Worm (Caenorhabditis elegans) whole organism, L4 larva: ENCODE measurements around the gene F32F2.4.

ENCODE experiments used
- ama-1 ChIP-seq: fragments of 150-350 bp; optimal IDR thresholded peaks from 2 replicates; lab custom pipeline; 2014; ENCODE audit warnings: inconsistent platforms, mixed read lengths
- ceh-82 ChIP-seq: sonication (generic microtip); optimal IDR thresholded peaks from 2 replicates; lab custom pipeline; 2017; ENCODE audit warnings: missing biosample characterization, missing genetic modification characterization
- lin-29 ChIP-seq: fragments of 200-800 bp; sonication (Bioruptor generic); IDR thresholded peaks from 2 replicates; pipeline ENCODE4 v1.3.6; 2022; ENCODE audit warnings: missing genetic modification reagents, missing genetic modification characterization, missing compliant biosample characterization
- mdl-1 ChIP-seq, 2 experiments: fragments of 150-350 bp in 1 of 2; sonication (generic microtip) in 1 of 2; optimal IDR thresholded peaks; 2 replicates each; lab custom pipeline; 2014 to 2017; ENCODE audit warnings: missing biosample characterization in 2 of 2, missing genetic modification characterization in 2 of 2
- skn-1 ChIP-seq: fragments of 150-350 bp; optimal IDR thresholded peaks from 2 replicates; lab custom pipeline; 2014; ENCODE audit warnings: missing biosample characterization, missing genetic modification characterization
- spr-1 ChIP-seq: sonication (generic microtip); optimal IDR thresholded peaks from 2 replicates; lab custom pipeline; 2016; ENCODE audit warnings: mild to moderate bottlenecking, missing genetic modification characterization, missing compliant biosample characterization
- tag-97 ChIP-seq: fragments of 200-800 bp; sonication (Bioruptor generic); IDR thresholded peaks from 2 replicates; pipeline ENCODE4 v1.3.6; 2022; ENCODE audit warnings: missing genetic modification characterization, missing compliant biosample characterization

ce11 chrV:13264245-13264644, 11.8 kb upstream of the F32F2.4 start, which contains the start of gene zip-5:
- TF ChIP-seq ceh-82 (tag; lab: Kevin White, UChicago) (no peak), tag-97 (GFP tag; lab: Robert Waterston, UW) (no peak), lin-29 (GFP tag; lab: Robert Waterston, UW) (no peak), skn-1 (tag; lab: Kevin White, UChicago) (no peak), spr-1 (tag; lab: Kevin White, UChicago) (no peak), ama-1 (lab: Kevin White, UChicago) (no peak), mdl-1 (tag; optimal IDR thresholded peaks at IDR 0.05; lab: Kevin White, UChicago) (no peak)
